Worm (Caenorhabditis elegans): ENCODE results near the gene mdt-15.

The mdt-15 gene

DNA sequence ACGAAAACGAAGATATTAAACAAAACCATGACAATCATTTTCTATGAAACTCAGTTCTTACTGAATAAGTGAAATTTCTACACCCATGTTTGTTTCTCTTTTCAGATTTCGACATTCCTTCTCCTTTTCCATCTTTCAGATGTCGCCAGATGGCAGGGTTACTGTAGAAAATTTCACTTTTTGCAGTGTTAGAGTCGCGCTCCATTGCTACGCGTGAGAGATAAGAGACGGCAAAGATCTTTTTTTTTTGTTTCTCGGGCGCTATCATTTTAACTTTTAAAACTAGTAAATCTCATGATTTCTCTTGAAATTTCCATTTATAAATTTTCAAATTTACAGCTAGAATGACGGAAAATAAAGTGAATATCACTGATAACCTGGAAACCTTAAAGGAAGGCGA, 44.7 kb upstream of the mdt-15 start, which contains the start of the genes mig-21 and F01F1.2:
Gene mig-21, minus strand, starts transcription at position 166 of the 400 bp plus-strand sequence.
Gene F01F1.2, plus strand, starts transcription at position 340 of the 400 bp plus-strand sequence.
- TF ChIP-seq ekl-4 (GFP tag; IDR thresholded peaks at IDR 0.05) (no peak), ama-1 (optimal IDR thresholded peaks at IDR 0.05) (no peak), ama-1 (GFP tag; optimal IDR thresholded peaks at IDR 0.05) (no peak), T26A5.8 (tag; optimal IDR thresholded peaks at IDR 0.05) (no peak), repo-1 (tag; optimal IDR thresholded peaks at IDR 0.05) (no peak), snpc-4 (GFP tag; optimal IDR thresholded peaks at IDR 0.05) (no peak), snpc-4 (tag; optimal IDR thresholded peaks at IDR 0.05) (no peak), nhr-179 (tag; optimal IDR thresholded peaks at IDR 0.05) (no peak), let-607 (tag; optimal IDR thresholded peaks at IDR 0.05) (no peak), hmg-1.2 (GFP tag; IDR thresholded peaks at IDR 0.05) (peak; percentile 88; the same call in 1 of the 2 replicates), cebp-1 (GFP tag; IDR thresholded peaks at IDR 0.05) (no peak), cebp-1 (tag; optimal IDR thresholded peaks at IDR 0.05) (peak; percentile 29), lsl-1 (GFP tag; optimal IDR thresholded peaks at IDR 0.05) (peak; percentile 25), ztf-26 (tag; optimal IDR thresholded peaks at IDR 0.05) (no peak)

DNA sequence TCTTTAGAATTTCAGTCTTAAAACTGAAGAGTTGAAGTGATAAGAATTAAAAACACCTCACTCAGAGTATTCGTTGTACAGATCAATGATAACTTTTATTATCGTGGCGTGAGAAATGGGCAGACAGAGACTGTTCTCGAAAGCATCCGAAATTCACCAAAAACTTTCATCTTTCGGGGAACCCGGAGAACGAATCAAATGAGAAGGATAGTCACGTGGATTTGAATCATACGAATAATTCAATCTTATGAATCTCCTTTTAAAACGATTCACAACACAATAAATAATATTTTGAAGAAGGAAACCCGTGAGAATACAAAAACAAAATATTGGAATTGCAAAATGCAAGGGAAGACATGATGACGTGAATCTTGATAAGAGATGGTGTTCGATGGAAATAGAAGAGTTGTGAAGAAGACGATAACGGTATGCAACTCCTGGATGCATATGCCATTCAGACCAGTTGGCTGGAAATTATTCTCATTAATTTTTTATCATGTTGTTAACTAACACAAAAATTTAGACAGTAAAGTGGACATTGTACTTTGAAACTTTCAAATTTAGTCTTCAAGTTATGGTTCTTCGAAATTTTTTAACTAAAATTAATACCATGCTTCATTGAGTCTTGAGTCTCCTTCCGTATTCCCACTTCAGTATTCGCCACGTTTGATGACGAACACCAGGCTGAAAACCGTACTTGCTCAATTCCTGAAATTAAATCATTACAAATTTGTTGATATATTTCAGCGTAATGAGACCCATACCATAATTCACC, 43.5 kb upstream of the mdt-15 start:
- no peak for TF ChIP-seq attf-6 (GFP tag; IDR thresholded peaks at IDR 0.05)
- TF ChIP-seq B0019.2 (GFP tag; conservative IDR thresholded peaks at IDR 0.05): no peak
- TF ChIP-seq D2030.7 (GFP tag; IDR thresholded peaks at IDR 0.05): no peak
- no peak for TF ChIP-seq cebp-2 (GFP tag; IDR thresholded peaks at IDR 0.05)
- TF ChIP-seq ceh-40 (GFP tag; IDR thresholded peaks at IDR 0.05): no peak
- TF ChIP-seq ztf-26 (tag; optimal IDR thresholded peaks at IDR 0.05): peak; percentile 2
- peak; percentile 29 for TF ChIP-seq nhr-80 (tag; optimal IDR thresholded peaks at IDR 0.05)
- no peak for TF ChIP-seq cebp-1 (GFP tag; IDR thresholded peaks at IDR 0.05)
- peak; percentile 8 for TF ChIP-seq cebp-1 (tag; optimal IDR thresholded peaks at IDR 0.05)
- TF ChIP-seq Y53F4B.3 (GFP tag; IDR thresholded peaks at IDR 0.05): no peak
- no peak for TF ChIP-seq dox-1 (GFP tag; IDR thresholded peaks at IDR 0.05)
- no peak for TF ChIP-seq atf-7 (tag; optimal IDR thresholded peaks at IDR 0.05)
- TF ChIP-seq athp-1 (tag; optimal IDR thresholded peaks at IDR 0.05): no peak
- TF ChIP-seq Y79H2A.3 (GFP tag; conservative IDR thresholded peaks at IDR 0.05): no peak
- no peak for TF ChIP-seq lag-1 (GFP tag; IDR thresholded peaks at IDR 0.05)
- peak; percentile 43 for TF ChIP-seq ama-1 (optimal IDR thresholded peaks at IDR 0.05)
- TF ChIP-seq ama-1 (GFP tag; optimal IDR thresholded peaks at IDR 0.05): no peak
- TF ChIP-seq ets-4 (GFP tag; optimal IDR thresholded peaks at IDR 0.05): no peak
- TF ChIP-seq ztf-22 (GFP tag; optimal IDR thresholded peaks at IDR 0.05): no peak
- TF ChIP-seq let-607 (tag; optimal IDR thresholded peaks at IDR 0.05): peak in 1 of 2 experiments; percentile 27
- TF ChIP-seq C06A6.2 (GFP tag; conservative IDR thresholded peaks at IDR 0.05): no peak
- TF ChIP-seq lin-40 (tag; optimal IDR thresholded peaks at IDR 0.05): no peak
- TF ChIP-seq egrh-3 (GFP tag; IDR thresholded peaks at IDR 0.05): no peak
- TF ChIP-seq B0336.3 (GFP tag; IDR thresholded peaks at IDR 0.05): no peak
- TF ChIP-seq zim-3 (tag; optimal IDR thresholded peaks at IDR 0.05): no peak
- peak; percentile 4 for TF ChIP-seq lin-54 (GFP tag; optimal IDR thresholded peaks at IDR 0.05)
- TF ChIP-seq attf-5 (GFP tag; optimal IDR thresholded peaks at IDR 0.05): no peak
- TF ChIP-seq T26A5.8 (tag; optimal IDR thresholded peaks at IDR 0.05): no peak
- TF ChIP-seq tlf-1 (GFP tag; optimal IDR thresholded peaks at IDR 0.05): no peak
- no peak for TF ChIP-seq mxl-1 (tag; optimal IDR thresholded peaks at IDR 0.05)
- no peak for TF ChIP-seq lin-35 (GFP tag; optimal IDR thresholded peaks at IDR 0.05)
- 0 out of 2 replicates have a peak, but pooled peaks have one; percentile 20 for TF ChIP-seq hsf-1 (GFP tag; IDR thresholded peaks at IDR 0.05)
- TF ChIP-seq hmg-1.2 (GFP tag; IDR thresholded peaks at IDR 0.05): 0 out of 2 replicates have a peak, but pooled peaks have one; percentile 7
- TF ChIP-seq madf-10 (tag; optimal IDR thresholded peaks at IDR 0.05): no peak
- no peak for TF ChIP-seq ccch-3 (GFP tag; optimal IDR thresholded peaks at IDR 0.05)
- TF ChIP-seq bed-1 (GFP tag; IDR thresholded peaks at IDR 0.05): no peak

Data from whole organism, young adult.